In genomic region chr3R:23476085-23476484, dm6 we compare ENCODE assay signal across 2 fruit fly cellular contexts.
TF ChIP-seq lines count a peak whose summit lies in the region.

No protein-coding gene starts in this region.

TF ChIP-seq in whole organism, prepupa, 60 proteins besides CTCF, POLR2A, EP300 and RAD21:
- TF ChIP-seq CG6276 (GFP tag; optimal IDR thresholded peaks at IDR 0.05; lab: Kevin White, UChicago): peak; percentile 6
- TF ChIP-seq esn (GFP tag; optimal IDR thresholded peaks at IDR 0.05; lab: Kevin White, UChicago): no peak
- no peak for TF ChIP-seq Ets96B (tag; optimal IDR thresholded peaks at IDR 0.05; lab: Kevin White, UChicago)
- no peak for TF ChIP-seq CG11762 (GFP tag; optimal IDR thresholded peaks at IDR 0.05; lab: Kevin White, UChicago; ENCODE audit: insufficient read depth)
- TF ChIP-seq CG3032 (tag; optimal IDR thresholded peaks at IDR 0.05; lab: Kevin White, UChicago): no peak
- no peak for TF ChIP-seq CG3919 (GFP tag; optimal IDR thresholded peaks at IDR 0.05; lab: Kevin White, UChicago)
- TF ChIP-seq eg (GFP tag; IDR thresholded peaks at IDR 0.05; lab: Robert Waterston, UW): 0 out of 3 replicates have a peak, but pooled peaks have one; percentile 17
- TF ChIP-seq CG9139 (GFP tag; optimal IDR thresholded peaks at IDR 0.05; lab: Kevin White, UChicago): no peak
- no peak for TF ChIP-seq CG8632 (GFP tag; optimal IDR thresholded peaks at IDR 0.05; lab: Kevin White, UChicago)
- TF ChIP-seq CG15336 (GFP tag; IDR thresholded peaks at IDR 0.05; lab: Robert Waterston, UW): peak; percentile 47
- TF ChIP-seq CG8119 (GFP tag; IDR thresholded peaks at IDR 0.05; lab: Robert Waterston, UW): 0 out of 3 replicates have a peak, but pooled peaks have one; percentile 23
- peak; percentile 63 for TF ChIP-seq CG32006 (GFP tag; optimal IDR thresholded peaks at IDR 0.05; lab: Kevin White, UChicago)
- peak; percentile 26 for TF ChIP-seq CG4318 (GFP tag; optimal IDR thresholded peaks at IDR 0.05; lab: Kevin White, UChicago)
- TF ChIP-seq Met (GFP tag; optimal IDR thresholded peaks at IDR 0.05; lab: Kevin White, UChicago): no peak
- no peak for TF ChIP-seq CG34406 (GFP tag; optimal IDR thresholded peaks at IDR 0.05; lab: Kevin White, UChicago)
- TF ChIP-seq Ets21C (GFP tag; optimal IDR thresholded peaks at IDR 0.05; lab: Kevin White, UChicago): no peak
- no peak for TF ChIP-seq CG6808 (GFP tag; optimal IDR thresholded peaks at IDR 0.05; lab: Kevin White, UChicago)
- TF ChIP-seq salr (GFP tag; optimal IDR thresholded peaks at IDR 0.05; lab: Kevin White, UChicago): peak in 1 of 2 experiments; percentile 8
- no peak for TF ChIP-seq CG31627 (GFP tag; optimal IDR thresholded peaks at IDR 0.05; lab: Kevin White, UChicago)
- no peak for TF ChIP-seq acj6 (GFP tag; optimal IDR thresholded peaks at IDR 0.05; lab: Kevin White, UChicago)
- peak; percentile 65 for TF ChIP-seq Hr4 (GFP tag; optimal IDR thresholded peaks at IDR 0.05; lab: Kevin White, UChicago)
- TF ChIP-seq CG6792 (GFP tag; optimal IDR thresholded peaks at IDR 0.05; lab: Kevin White, UChicago): no peak
- TF ChIP-seq CG11294 (GFP tag; IDR thresholded peaks at IDR 0.05; lab: Robert Waterston, UW): no peak

TF ChIP-seq in whole organism, pupa, 21 proteins besides CTCF, POLR2A, EP300 and RAD21:
- TF ChIP-seq CG8301 (tag; optimal IDR thresholded peaks at IDR 0.05; lab: Kevin White, UChicago) (peak; percentile 35), Ets98B (GFP tag; IDR thresholded peaks at IDR 0.05; lab: Robert Waterston, UW) (no peak), CG14655 (GFP tag; optimal IDR thresholded peaks at IDR 0.05; lab: Kevin White, UChicago) (peak; percentile 7)
